Fruit fly (Drosophila melanogaster): Measurements from ENCODE around the gene eIF5B.

DNA sequence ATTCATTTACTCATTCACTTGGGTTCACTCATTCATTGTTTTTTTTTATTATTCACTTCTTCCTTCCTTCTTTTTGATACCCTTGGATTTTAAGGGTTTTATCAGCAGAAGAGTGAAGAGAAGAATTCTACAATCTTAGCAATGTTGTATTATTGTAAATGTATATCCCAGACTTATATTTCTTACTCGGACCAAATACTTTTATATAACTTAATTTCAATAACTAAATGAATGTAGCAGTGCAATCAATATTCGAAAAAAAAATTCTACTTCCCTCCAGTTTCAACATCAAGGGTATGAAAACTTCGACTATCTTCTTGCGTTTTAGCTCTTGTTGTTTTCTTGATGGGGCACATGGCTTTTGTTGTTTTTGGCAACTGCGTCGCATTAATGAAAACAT is 10.4 kb downstream of the eIF5B start:
- TF ChIP-seq CTCF (optimal IDR thresholded peaks at IDR 0.05), result no peak
- TF ChIP-seq CG8478 (optimal IDR thresholded peaks at IDR 0.05), result no peak
